Worm (Caenorhabditis elegans) whole organism, L3 larva: Measurements from ENCODE around the gene srw-67.

Experiments
- ZK546.5 ChIP-seq: sonication (generic microtip); optimal IDR thresholded peaks from 2 replicates; lab custom pipeline; 2017; ENCODE audit warnings: missing biosample characterization, missing genetic modification characterization
- ama-1 ChIP-seq: fragments of 150-350 bp; optimal IDR thresholded peaks from 2 replicates; lab custom pipeline; 2018
- egl-27 ChIP-seq: sonication (generic microtip); optimal IDR thresholded peaks from 4 replicates; lab custom pipeline; 2017; ENCODE audit warnings: missing biosample characterization, missing genetic modification reagents, missing genetic modification characterization
- fos-1 ChIP-seq: fragments of 150-350 bp; optimal IDR thresholded peaks from 2 replicates; lab custom pipeline; 2014; ENCODE audit warnings: missing biosample characterization, missing genetic modification characterization
- hmg-11 ChIP-seq: sonication (generic microtip); optimal IDR thresholded peaks from 2 replicates; lab custom pipeline; 2016; ENCODE audit warnings: missing genetic modification characterization, missing compliant biosample characterization
- lin-15B ChIP-seq: fragments of 150-350 bp; optimal IDR thresholded peaks from 2 replicates; lab custom pipeline; 2014; ENCODE audit warnings: missing biosample characterization, missing genetic modification characterization
- lin-39 ChIP-seq: fragments of 150-350 bp; optimal IDR thresholded peaks from 2 replicates; lab custom pipeline; 2018; ENCODE audit warnings: missing biosample characterization, missing genetic modification reagents, missing genetic modification characterization
- nhr-11 ChIP-seq: fragments of 150-350 bp; optimal IDR thresholded peaks from 2 replicates; lab custom pipeline; 2014; ENCODE audit warnings: missing biosample characterization, missing genetic modification characterization
- nhr-23 ChIP-seq: fragments of 150-350 bp; optimal IDR thresholded peaks from 2 replicates; lab custom pipeline; 2014; ENCODE audit warnings: missing biosample characterization, missing genetic modification reagents, missing genetic modification characterization
- snpc-4 ChIP-seq: fragments of 150-350 bp; optimal IDR thresholded peaks from 2 replicates; lab custom pipeline; 2014; ENCODE audit warnings: missing biosample characterization, missing genetic modification characterization
- unc-62 ChIP-seq: fragments of 150-350 bp; sonication (generic microtip); optimal IDR thresholded peaks from 4 replicates; lab custom pipeline; 2014; ENCODE audit warnings: missing biosample characterization, missing genetic modification reagents, missing genetic modification characterization
- zag-1 ChIP-seq: fragments of 150-350 bp; optimal IDR thresholded peaks from 2 replicates; lab custom pipeline; 2014; ENCODE audit warnings: missing biosample characterization, missing genetic modification characterization
- ztf-11 ChIP-seq: fragments of 150-350 bp; optimal IDR thresholded peaks from 2 replicates; lab custom pipeline; 2014; ENCODE audit warnings: missing biosample characterization, missing genetic modification characterization

DNA sequence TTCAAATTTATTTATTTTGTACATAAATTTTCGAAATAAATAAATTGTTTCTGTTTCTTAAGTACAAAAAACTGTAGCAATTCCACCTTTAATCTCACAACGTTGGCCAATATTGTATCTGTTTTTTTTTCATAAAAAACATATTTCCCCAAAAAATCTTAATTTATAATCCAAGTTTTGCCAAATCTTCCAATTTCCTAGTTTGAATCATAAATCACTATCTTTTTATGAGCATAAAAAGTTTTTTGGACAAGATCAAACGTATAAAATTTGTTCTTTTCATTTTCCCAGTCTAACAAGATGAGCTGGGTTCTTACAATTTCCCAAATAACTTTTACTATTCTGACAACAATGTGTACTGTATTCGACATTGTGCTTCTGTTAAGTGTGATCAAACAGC lies 2.7 kb downstream of the srw-67 start, which contains the start of gene srxa-4:
- TF ChIP-seq lin-15B (tag; lab: Kevin White, UChicago) (no peak), nhr-11 (tag; lab: Kevin White, UChicago) (no peak), ama-1 (lab: Kevin White, UChicago) (no peak), hmg-11 (tag; lab: Kevin White, UChicago) (no peak), ztf-11 (tag; lab: Kevin White, UChicago) (no peak), lin-39 (no peak), ZK546.5 (tag; lab: Kevin White, UChicago) (no peak), fos-1 (tag; lab: Kevin White, UChicago) (no peak), egl-27 (tag; lab: Kevin White, UChicago) (no peak), nhr-23 (no peak), unc-62 (GFP tag; lab: Kevin White, UChicago) (no peak), zag-1 (no peak), snpc-4 (tag; lab: Kevin White, UChicago) (no peak)
